Worm (Caenorhabditis elegans) whole organism, late embryonic: ENCODE data around the gene emc-3.

Source experiments
- ceh-34 ChIP-seq: sonication (generic microtip); optimal IDR thresholded peaks from 2 replicates; lab custom pipeline; 2016; ENCODE audit warnings: mild to moderate bottlenecking, missing genetic modification characterization, missing compliant biosample characterization
- odd-2 ChIP-seq: sonication (generic microtip); optimal IDR thresholded peaks from 2 replicates; lab custom pipeline; 2017; ENCODE audit warnings: antibody characterized with exemption, mild to moderate bottlenecking, missing genetic modification characterization, missing compliant biosample characterization
- rnt-1 ChIP-seq: sonication (generic microtip); optimal IDR thresholded peaks from 2 replicates; lab custom pipeline; 2016; ENCODE audit warnings: missing genetic modification characterization, missing compliant biosample characterization
- zip-5 ChIP-seq: sonication (generic microtip); optimal IDR thresholded peaks from 2 replicates; lab custom pipeline; 2016; ENCODE audit warnings: missing genetic modification characterization, missing compliant biosample characterization

ce11 chrIV:13396375-13396774, 14.7 kb upstream of the emc-3 start:
- TF ChIP-seq ceh-34 (tag; lab: Kevin White, UChicago) = no peak
- TF ChIP-seq odd-2 (tag; lab: Kevin White, UChicago) = no peak
- no peak for TF ChIP-seq rnt-1
- no peak for TF ChIP-seq zip-5 (tag; lab: Kevin White, UChicago)
